Fruit fly (Drosophila melanogaster) whole organism, pupa: ENCODE measurements around the gene CG15498.

ENCODE experiments used
- CG13204 ChIP-seq: fragments of 200-800 bp; sonication (Bioruptor generic); optimal IDR thresholded peaks from 2 replicates; lab custom pipeline; 2018; ENCODE audit warnings: missing biosample characterization, mild to moderate bottlenecking, missing genetic modification characterization, moderate library complexity
- CG17806 ChIP-seq: fragments of 200-800 bp; sonication (Bioruptor generic); optimal IDR thresholded peaks from 2 replicates; lab custom pipeline; 2018; ENCODE audit warnings: missing biosample characterization, mild to moderate bottlenecking, missing genetic modification characterization, moderate library complexity
- CG34367 ChIP-seq: fragments of 200-800 bp; sonication (Bioruptor generic); optimal IDR thresholded peaks from 2 replicates; lab custom pipeline; 2018; ENCODE audit warnings: missing biosample characterization, mild to moderate bottlenecking, missing genetic modification characterization
- D1 ChIP-seq: fragments of 200-800 bp; sonication (Bioruptor generic); optimal IDR thresholded peaks from 2 replicates; lab custom pipeline; 2018; ENCODE audit warnings: missing biosample characterization, mild to moderate bottlenecking, missing genetic modification characterization, moderate library complexity
- EcR ChIP-seq: fragments of 200-800 bp; sonication (Bioruptor generic); optimal IDR thresholded peaks from 3 replicates; lab custom pipeline; 2019; ENCODE audit warnings: missing biosample characterization, missing genetic modification characterization, mild to moderate bottlenecking, moderate library complexity, missing genetic modification reagents
- Ets98B ChIP-seq: fragments of 200-800 bp; sonication (Bioruptor generic); IDR thresholded peaks from 2 replicates; pipeline ENCODE4 v1.3.6; 2022; ENCODE audit warnings: missing biosample characterization, missing genetic modification characterization
- fd96Ca ChIP-seq: fragments of 200-800 bp; sonication (Bioruptor generic); IDR thresholded peaks from 3 replicates; pipeline ENCODE4 v1.3.6; 2022; ENCODE audit warnings: missing biosample characterization, missing genetic modification characterization

DNA sequence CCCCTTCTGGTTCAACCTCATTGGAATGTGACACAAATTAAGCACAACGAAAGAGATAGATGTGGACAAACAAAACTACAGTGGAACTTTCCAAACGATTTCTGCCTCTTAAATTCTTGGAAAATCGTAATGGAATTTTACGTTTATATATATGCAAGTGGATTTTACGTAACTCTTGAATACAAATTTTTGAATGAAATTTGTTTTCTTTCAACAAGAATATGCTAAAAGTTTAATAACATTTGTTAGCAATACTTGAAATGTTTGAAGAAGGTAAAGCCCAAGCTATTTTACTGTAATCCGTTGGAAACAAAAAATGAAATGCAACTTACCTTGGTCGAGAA is 33.7 kb upstream of the CG15498 start:
- TF ChIP-seq CG17806 (tag; lab: Kevin White, UChicago) (no peak), EcR (no peak), CG13204 (GFP tag; lab: Kevin White, UChicago) (no peak), fd96Ca (GFP tag; lab: Robert Waterston, UW) (no peak), D1 (tag; lab: Kevin White, UChicago) (no peak), Ets98B (no peak), CG34367 (no peak)
